Worm (Caenorhabditis elegans) whole organism, L4/young adult: ENCODE data around the gene T05H4.4.

Source experiments
- W03F9.2 ChIP-seq: fragments of 150-350 bp; optimal IDR thresholded peaks from 2 replicates; lab custom pipeline; 2014; ENCODE audit warnings: missing biosample characterization, missing genetic modification characterization
- dao-5 ChIP-seq: sonication (generic microtip); optimal IDR thresholded peaks from 2 replicates; lab custom pipeline; 2016; ENCODE audit warnings: missing genotype, missing genetic modification characterization, moderate library complexity, missing compliant biosample characterization
- him-1 ChIP-seq: sonication (generic microtip); optimal IDR thresholded peaks from 2 replicates; lab custom pipeline; 2016; ENCODE audit warnings: missing genotype, missing genetic modification reagents, missing genetic modification characterization, missing compliant biosample characterization

T05H4.4 gene

ce11 chrV:6427433-6427832 is 11.3 kb upstream of the T05H4.4 start:
- TF ChIP-seq dao-5 (tag; lab: Kevin White, UChicago) (no peak), W03F9.2 (tag; lab: Kevin White, UChicago) (peak; percentile 38)

DNA sequence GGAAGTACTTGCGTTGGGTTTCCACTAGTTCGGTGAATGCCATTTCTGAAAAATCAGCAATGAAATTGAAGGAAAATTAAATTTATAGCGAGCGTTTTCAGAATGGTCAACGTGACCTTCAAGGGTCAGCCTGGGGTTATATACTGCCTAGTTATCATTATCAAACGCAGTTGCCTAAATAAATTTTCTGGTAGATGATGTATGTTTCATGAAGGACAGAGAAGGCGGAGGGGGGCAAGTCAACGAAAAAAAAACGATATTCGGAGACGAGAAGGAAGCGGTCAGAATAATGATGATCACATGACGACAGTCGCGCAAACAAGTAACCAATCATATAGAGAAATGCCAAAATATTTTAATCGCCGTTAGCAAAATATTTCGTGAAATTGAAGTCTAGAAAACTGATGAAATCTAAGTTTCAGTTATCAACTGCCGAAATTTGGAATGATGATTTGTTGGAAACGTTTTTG is 8.8 kb upstream of the T05H4.4 start, which contains the start of gene alh-4:
Gene alh-4, minus strand, starts transcription at position 51 of the 470 bp plus-strand sequence.
- TF ChIP-seq dao-5 (tag; lab: Kevin White, UChicago) = no peak
- no peak for TF ChIP-seq W03F9.2 (tag; lab: Kevin White, UChicago)
- no peak for TF ChIP-seq him-1 (tag; lab: Kevin White, UChicago)

ce11 chrV:6430526-6431371 is 8.0 kb upstream of the T05H4.4 start:
- no peak for TF ChIP-seq him-1 (tag; lab: Kevin White, UChicago)
- no peak for TF ChIP-seq dao-5 (tag; lab: Kevin White, UChicago)
- no peak for TF ChIP-seq W03F9.2 (tag; lab: Kevin White, UChicago)

DNA sequence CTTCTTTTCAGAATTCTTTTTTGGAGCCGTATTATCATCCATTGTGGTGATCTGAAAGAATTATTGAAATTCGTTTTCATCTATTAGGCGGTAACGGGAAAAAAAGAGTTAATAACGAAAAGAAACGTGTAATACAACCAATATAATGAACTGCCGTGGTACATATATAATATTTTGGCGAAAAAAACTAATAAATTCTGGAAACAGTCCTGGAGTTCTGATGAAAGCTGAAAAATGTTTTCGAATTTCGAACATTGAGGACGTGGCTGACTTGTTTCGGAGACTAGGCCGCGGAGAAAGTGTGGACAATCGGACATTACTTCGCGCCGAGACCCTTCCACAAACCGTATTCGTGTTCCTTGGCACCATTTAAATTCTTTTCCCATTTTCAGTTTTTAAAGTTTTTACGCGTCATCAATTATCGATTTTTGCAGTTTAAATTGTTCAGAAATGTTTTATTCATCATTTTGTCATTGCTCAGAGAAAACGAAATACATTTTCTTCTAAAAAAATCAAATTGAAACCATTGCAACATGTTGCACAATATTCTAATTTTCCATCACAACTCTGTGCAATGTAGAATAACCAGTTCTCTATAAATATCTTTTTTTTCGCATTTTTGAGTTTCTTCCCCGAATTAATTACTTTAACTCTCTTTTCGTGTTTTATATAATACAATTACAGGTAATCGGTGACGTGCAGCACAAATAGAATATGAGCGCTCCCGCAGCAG is 5.1 kb upstream of the T05H4.4 start, which contains the start of the genes gad-1 and erfa-1:
Gene gad-1, minus strand, starts transcription at position 51 of the 733 bp plus-strand sequence.
Gene erfa-1, plus strand, starts transcription at position 683 of the 733 bp plus-strand sequence.
- TF ChIP-seq him-1 (tag; lab: Kevin White, UChicago) (no peak), dao-5 (tag; lab: Kevin White, UChicago) (no peak), W03F9.2 (tag; lab: Kevin White, UChicago) (peak; percentile 83)

DNA sequence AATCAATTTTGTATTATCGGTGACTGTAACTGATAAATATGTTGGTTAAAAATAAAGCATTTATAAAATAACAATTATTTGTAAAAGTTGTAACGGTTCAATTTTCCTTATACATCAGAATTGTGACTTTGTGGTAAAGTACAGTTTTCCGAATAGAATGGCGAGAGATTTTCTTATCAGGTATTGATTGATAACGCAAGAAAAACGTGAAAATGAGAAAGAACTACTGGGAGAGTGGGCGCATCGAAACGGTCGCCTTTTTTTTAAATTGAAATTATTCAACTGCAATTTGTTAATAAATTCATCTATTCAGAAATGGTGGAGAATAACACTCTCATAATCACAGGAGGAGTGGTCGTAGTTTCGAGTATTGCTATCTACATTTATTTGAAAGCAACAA is 2.4 kb upstream of the T05H4.4 start, which contains the start of gene hpo-19:
Gene hpo-19, plus strand, starts transcription at position 314 of the 400 bp plus-strand sequence.
- TF ChIP-seq W03F9.2 (tag; lab: Kevin White, UChicago) = no peak
- TF ChIP-seq him-1 (tag; lab: Kevin White, UChicago) = no peak
- TF ChIP-seq dao-5 (tag; lab: Kevin White, UChicago) = no peak

ce11 chrV:6441613-6442012 is 2.9 kb downstream of the T05H4.4 start, which contains the start of gene T05H4.15:
Gene T05H4.15 (minus strand): TSS chrV:6441713.
- TF ChIP-seq him-1 (tag; lab: Kevin White, UChicago) = no peak
- TF ChIP-seq dao-5 (tag; lab: Kevin White, UChicago) = no peak
- TF ChIP-seq W03F9.2 (tag; lab: Kevin White, UChicago) = no peak

DNA sequence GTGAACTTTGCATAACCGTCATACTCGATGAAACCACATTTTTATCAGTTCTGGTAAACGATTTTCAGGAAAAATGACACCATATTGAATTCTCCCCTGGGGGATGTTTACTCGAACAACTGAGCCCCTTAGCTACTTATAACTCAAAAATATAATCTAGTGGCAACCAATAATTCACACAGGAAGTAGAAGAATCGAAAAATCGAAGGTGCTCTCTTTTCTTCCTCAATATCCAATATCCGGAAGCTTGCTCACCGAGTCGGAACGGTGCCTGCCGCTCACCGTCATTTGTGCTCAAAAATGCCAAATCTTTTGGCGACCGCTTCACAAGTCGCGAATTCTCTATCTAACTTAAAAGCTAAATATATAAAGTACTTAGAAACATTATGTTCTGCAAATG is 3.3 kb downstream of the T05H4.4 start, which contains the start of gene T05H4.3:
Gene T05H4.3, plus strand, starts transcription at position 301 of the 400 bp plus-strand sequence.
- no peak for TF ChIP-seq him-1 (tag; lab: Kevin White, UChicago)
- no peak for TF ChIP-seq dao-5 (tag; lab: Kevin White, UChicago)
- TF ChIP-seq W03F9.2 (tag; lab: Kevin White, UChicago) = no peak

DNA sequence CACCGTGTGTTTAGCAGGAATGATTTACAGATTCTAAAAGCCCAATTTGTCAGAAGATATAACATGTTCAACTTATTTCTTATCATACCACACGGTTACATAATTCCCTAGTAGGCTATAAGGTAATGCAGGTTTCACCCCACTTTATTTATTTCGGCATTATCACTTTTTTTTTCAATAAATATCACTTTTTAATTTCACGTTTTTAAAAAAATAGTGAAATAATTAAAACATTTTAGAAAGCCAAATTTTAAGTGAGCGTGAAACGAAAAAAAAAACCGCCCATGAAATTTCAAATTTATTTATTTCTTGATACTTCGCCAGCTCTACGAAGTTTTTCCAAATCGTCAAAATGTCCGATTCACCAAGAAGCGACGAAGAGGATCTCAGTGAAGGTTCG is 9.7 kb downstream of the T05H4.4 start, which contains the start of gene fbxa-196:
Gene fbxa-196, plus strand, starts transcription at position 301 of the 400 bp plus-strand sequence.
- TF ChIP-seq him-1 (tag; lab: Kevin White, UChicago) (no peak), W03F9.2 (tag; lab: Kevin White, UChicago) (no peak), dao-5 (tag; lab: Kevin White, UChicago) (no peak)

ce11 chrV:6450129-6451011 is 11.7 kb downstream of the T05H4.4 start, which contains the start of gene acl-8:
Gene acl-8 (plus strand): TSS chrV:6450870.
- TF ChIP-seq W03F9.2 (tag; lab: Kevin White, UChicago) = no peak
- no peak for TF ChIP-seq him-1 (tag; lab: Kevin White, UChicago)
- no peak for TF ChIP-seq dao-5 (tag; lab: Kevin White, UChicago)

DNA sequence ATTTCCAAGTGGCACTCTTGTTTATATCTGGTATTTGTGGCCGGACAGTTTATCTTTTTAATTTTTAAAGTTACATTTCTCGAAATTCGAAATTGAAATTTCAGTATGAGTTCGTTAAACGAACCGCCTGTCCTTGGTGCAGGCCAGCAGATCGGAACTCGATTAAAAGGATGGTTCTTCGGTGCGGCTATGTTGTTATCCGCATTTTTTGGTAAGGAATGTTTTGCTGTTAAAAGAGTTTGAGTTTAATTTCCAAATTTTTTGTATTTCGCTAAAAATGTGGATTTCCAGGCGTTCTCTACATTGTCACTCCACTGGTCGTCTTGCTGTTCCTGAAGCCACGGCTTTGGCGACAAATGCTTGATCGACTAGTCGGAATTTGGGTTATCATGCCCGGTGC is 14.4 kb downstream of the T05H4.4 start, which contains the start of gene acl-9:
Gene acl-9, plus strand, starts transcription at position 105 of the 400 bp plus-strand sequence.
- TF ChIP-seq dao-5 (tag; lab: Kevin White, UChicago) (no peak), W03F9.2 (tag; lab: Kevin White, UChicago) (no peak), him-1 (tag; lab: Kevin White, UChicago) (no peak)

ce11 chrV:6456903-6457302 is 18.2 kb downstream of the T05H4.4 start:
- no peak for TF ChIP-seq dao-5 (tag; lab: Kevin White, UChicago)
- TF ChIP-seq W03F9.2 (tag; lab: Kevin White, UChicago) = no peak
- TF ChIP-seq him-1 (tag; lab: Kevin White, UChicago) = no peak
